Worm (Caenorhabditis elegans) whole organism, midembryonic: ENCODE measurements around the gene F36H1.12.

Experiments used
- cog-1 ChIP-seq: sonication (generic microtip); optimal IDR thresholded peaks from 2 replicates; lab custom pipeline; 2016; ENCODE audit warnings: missing genetic modification characterization, missing compliant biosample characterization
- klf-2 ChIP-seq: fragments of 200-800 bp; sonication (Bioruptor generic); conservative IDR thresholded peaks from 2 replicates; pipeline ENCODE4 v1.3.6; 2022; ENCODE audit warnings: missing genetic modification reagents, missing genetic modification characterization, missing compliant biosample characterization
- ztf-23 ChIP-seq: fragments of 200-800 bp; sonication (Bioruptor generic); IDR thresholded peaks from 2 replicates; pipeline ENCODE4 v1.3.6; 2022; ENCODE audit warnings: missing genetic modification reagents, missing genetic modification characterization, missing compliant biosample characterization
- ztf-29 ChIP-seq: fragments of 200-800 bp; sonication (Bioruptor generic); IDR thresholded peaks from 2 replicates; pipeline ENCODE4 v1.3.6; 2022; ENCODE audit warnings: missing genetic modification reagents, missing genetic modification characterization, missing compliant biosample characterization

DNA sequence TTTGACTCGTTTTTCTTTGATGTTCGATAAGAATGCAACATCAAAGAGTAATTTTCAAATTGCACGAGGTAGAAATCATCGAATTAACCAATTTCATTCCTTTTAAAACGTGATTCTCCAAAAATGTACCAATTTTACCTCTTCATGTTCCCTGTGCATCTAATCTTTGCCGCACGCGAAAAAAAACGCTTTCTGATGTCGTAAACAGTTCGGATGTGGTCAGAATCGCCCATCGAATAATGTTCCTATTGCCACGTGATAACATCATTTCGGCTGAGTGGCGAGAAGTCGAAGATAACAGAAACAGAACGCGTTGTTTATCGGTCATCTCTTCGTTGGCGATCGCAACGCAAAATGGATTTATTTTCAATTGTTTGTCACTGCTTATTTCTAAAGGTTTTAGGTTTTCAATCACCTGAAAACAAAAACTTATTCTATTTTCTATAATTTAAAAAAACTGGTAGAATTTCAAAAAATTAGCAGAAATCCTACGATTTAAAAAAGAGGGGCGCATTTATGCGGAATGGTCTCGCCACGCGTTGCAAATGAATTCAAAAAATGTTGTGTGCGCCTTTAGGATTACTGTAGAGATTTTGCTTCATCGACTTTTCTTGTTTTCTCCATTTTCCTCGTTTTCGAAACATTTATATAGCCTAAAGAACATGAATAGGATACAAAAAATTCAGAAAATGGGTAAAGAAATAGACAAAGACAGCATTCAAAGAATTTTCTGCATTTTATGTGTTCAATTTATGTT lies 31.8 kb downstream of the F36H1.12 start, which contains the start of gene mogs-1:
- TF ChIP-seq klf-2 (GFP tag; lab: Robert Waterston, UW) = no peak
- TF ChIP-seq ztf-23 = no peak
- no peak for TF ChIP-seq cog-1 (tag; lab: Kevin White, UChicago)
- no peak for TF ChIP-seq ztf-29 (GFP tag; lab: Robert Waterston, UW)
